Worm (Caenorhabditis elegans) whole organism, midembryonic: ENCODE measurements around the gene srh-286.

ENCODE experiments used
- cog-1 ChIP-seq: sonication (generic microtip); optimal IDR thresholded peaks from 2 replicates; lab custom pipeline; 2016; ENCODE audit warnings: missing genetic modification characterization, missing compliant biosample characterization
- flt-1 ChIP-seq: fragments of 200-800 bp; sonication (Bioruptor generic); IDR thresholded peaks from 2 replicates; pipeline ENCODE4 v1.3.6; 2022; ENCODE audit warnings: missing genetic modification characterization, missing compliant biosample characterization
- tab-1 ChIP-seq: fragments of 200-800 bp; sonication (Bioruptor generic); IDR thresholded peaks from 2 replicates; pipeline ENCODE4 v1.3.6; 2022; ENCODE audit warnings: missing genetic modification characterization, missing compliant biosample characterization

- TF ChIP-seq flt-1 (GFP tag; lab: Robert Waterston, UW) = no peak
- TF ChIP-seq tab-1 (GFP tag; lab: Robert Waterston, UW) = no peak
- TF ChIP-seq cog-1 (tag; lab: Kevin White, UChicago) = no peak
These were observed 43.5 kb downstream of the srh-286 start, which contains the start of gene srh-287 for ce11 chrV:17800538-17800937.
